Fruit fly (Drosophila melanogaster) whole organism, embryonic: ENCODE data around the gene CG14246.

Experiments used
- Abd-B ChIP-seq: fragments of 200-800 bp; sonication (Bioruptor generic); optimal IDR thresholded peaks from 2 replicates; lab custom pipeline; 2018; ENCODE audit warnings: missing biosample characterization, mild to moderate bottlenecking, missing genetic modification characterization, moderate library complexity
- Bgb ChIP-seq: fragments of 200-800 bp; sonication (Bioruptor generic); IDR thresholded peaks from 2 replicates; pipeline ENCODE4 v1.3.6; 2022; ENCODE audit warnings: missing biosample characterization, missing genetic modification characterization; ENCODE audit not compliant: partially characterized antibody
- BtbVII ChIP-seq: fragments of 200-800 bp; sonication (Bioruptor generic); optimal IDR thresholded peaks from 3 replicates; lab custom pipeline; 2017; ENCODE audit warnings: missing biosample characterization, mild to moderate bottlenecking, missing genetic modification characterization
- C15 ChIP-seq: fragments of 200-800 bp; sonication (Bioruptor generic); IDR thresholded peaks from 3 replicates; pipeline ENCODE4 v1.3.6; 2022; ENCODE audit warnings: missing biosample characterization, missing genetic modification characterization
- CG10321 ChIP-seq: fragments of 200-800 bp; sonication (Bioruptor generic); IDR thresholded peaks from 2 replicates; pipeline ENCODE4 v1.3.6; 2022; ENCODE audit warnings: missing biosample characterization, missing genetic modification characterization
- CG14050 ChIP-seq: fragments of 200-800 bp; sonication (Bioruptor generic); IDR thresholded peaks from 3 replicates; pipeline ENCODE4 v1.3.6; 2022; ENCODE audit warnings: missing biosample characterization, missing genetic modification characterization
- CG1647 ChIP-seq: fragments of 200-800 bp; sonication (Bioruptor generic); optimal IDR thresholded peaks from 3 replicates; lab custom pipeline; 2016; ENCODE audit warnings: missing biosample characterization, missing genetic modification characterization
- CG16779 ChIP-seq: fragments of 200-800 bp; sonication (Bioruptor generic); IDR thresholded peaks from 2 replicates; pipeline ENCODE4 v1.3.6; 2022; ENCODE audit warnings: missing biosample characterization, missing genetic modification characterization
- CG18262 ChIP-seq: fragments of 200-800 bp; optimal IDR thresholded peaks from 3 replicates; lab custom pipeline; 2019; ENCODE audit warnings: missing biosample characterization, mild to moderate bottlenecking, missing genetic modification characterization, moderate library complexity
- CG2129 ChIP-seq: fragments of 200-800 bp; sonication (Bioruptor generic); IDR thresholded peaks from 2 replicates; pipeline ENCODE4 v1.3.6; 2022; ENCODE audit warnings: missing biosample characterization, missing genetic modification characterization; ENCODE audit not compliant: partially characterized antibody
- CG31224 ChIP-seq: fragments of 200-800 bp; sonication (Bioruptor generic); IDR thresholded peaks from 2 replicates; pipeline ENCODE4 v1.3.6; 2022; ENCODE audit warnings: missing biosample characterization, missing genetic modification characterization
- CG32772 ChIP-seq: fragments of 200-800 bp; sonication (Bioruptor generic); IDR thresholded peaks from 2 replicates; pipeline ENCODE4 v1.3.6; 2022; ENCODE audit warnings: missing biosample characterization, missing genetic modification characterization
- CG33213 ChIP-seq: fragments of 200-800 bp; sonication (Bioruptor generic); optimal IDR thresholded peaks from 3 replicates; lab custom pipeline; 2016; ENCODE audit warnings: missing biosample characterization, missing genetic modification characterization
- CG6683 ChIP-seq: fragments of 200-800 bp; sonication (Bioruptor generic); optimal IDR thresholded peaks from 2 replicates; lab custom pipeline; 2017; ENCODE audit warnings: missing biosample characterization, mild to moderate bottlenecking, missing genetic modification characterization, missing genetic modification reagents
- CG7928 ChIP-seq: fragments of 200-800 bp; sonication (Bioruptor generic); optimal IDR thresholded peaks from 2 replicates; lab custom pipeline; 2017; ENCODE audit warnings: missing biosample characterization, mild to moderate bottlenecking, missing genetic modification characterization
- CG8478 ChIP-seq: fragments of >200 bp; optimal IDR thresholded peaks from 2 replicates; lab custom pipeline; 2018
- CkIIα-i1 ChIP-seq: fragments of 200-800 bp; sonication (Bioruptor generic); IDR thresholded peaks from 2 replicates; pipeline ENCODE4 v1.3.6; 2022; ENCODE audit warnings: missing biosample characterization, missing genetic modification characterization
- Drgx ChIP-seq: fragments of 200-800 bp; sonication (Bioruptor generic); IDR thresholded peaks from 2 replicates; pipeline ENCODE4 v1.3.6; 2022; ENCODE audit warnings: missing biosample characterization, missing genetic modification characterization
- HLH3B ChIP-seq: fragments of 200-800 bp; sonication (Bioruptor generic); IDR thresholded peaks from 2 replicates; pipeline ENCODE4 v1.3.6; 2022; ENCODE audit warnings: missing biosample characterization, missing genetic modification characterization
- Hr3 ChIP-seq: fragments of 200-800 bp; sonication (Bioruptor generic); optimal IDR thresholded peaks from 3 replicates; lab custom pipeline; 2016; ENCODE audit warnings: missing biosample characterization, missing genetic modification characterization
- Hsf ChIP-seq: fragments of 200-800 bp; sonication (Bioruptor generic); optimal IDR thresholded peaks from 3 replicates; lab custom pipeline; 2016; ENCODE audit warnings: missing biosample characterization, missing genetic modification characterization
- Lhr ChIP-seq: fragments of 200-800 bp; sonication (Bioruptor generic); optimal IDR thresholded peaks from 3 replicates; lab custom pipeline; 2017; ENCODE audit warnings: mild to moderate bottlenecking, missing biosample characterization, missing genetic modification reagents, missing genetic modification characterization
- Meics ChIP-seq: fragments of 200-800 bp; sonication (Bioruptor generic); optimal IDR thresholded peaks from 2 replicates; lab custom pipeline; 2017; ENCODE audit warnings: missing biosample characterization, mild to moderate bottlenecking, missing genetic modification characterization
- Mes4 ChIP-seq: fragments of 200-800 bp; sonication (Bioruptor generic); optimal IDR thresholded peaks from 2 replicates; lab custom pipeline; 2016; ENCODE audit warnings: missing biosample characterization, missing genetic modification characterization
- NC2α ChIP-seq: fragments of 200-800 bp; sonication (Bioruptor generic); optimal IDR thresholded peaks from 2 replicates; lab custom pipeline; 2016; ENCODE audit warnings: missing biosample characterization, missing genetic modification characterization
- NK7.1 ChIP-seq: fragments of 200-800 bp; sonication (Bioruptor generic); optimal IDR thresholded peaks from 3 replicates; lab custom pipeline; 2016; ENCODE audit warnings: missing biosample characterization, missing genetic modification characterization
- Neu2 ChIP-seq: fragments of 200-800 bp; sonication (Bioruptor generic); optimal IDR thresholded peaks from 3 replicates; lab custom pipeline; 2016; ENCODE audit warnings: missing biosample characterization, missing genetic modification characterization, borderline replicate concordance
- Nf-YB ChIP-seq: fragments of 200-800 bp; sonication (Bioruptor generic); optimal IDR thresholded peaks from 3 replicates; lab custom pipeline; 2019; ENCODE audit warnings: missing biosample characterization, mild to moderate bottlenecking, missing genetic modification characterization, moderate library complexity
- NfI ChIP-seq: fragments of 200-800 bp; sonication (Bioruptor generic); optimal IDR thresholded peaks from 3 replicates; lab custom pipeline; 2018; ENCODE audit warnings: missing biosample characterization, mild to moderate bottlenecking, missing genetic modification characterization, moderate library complexity
- Stat92E ChIP-seq, 3 experiments: fragments of >200 bp in 2 of 3; fragments of 200-800 bp in 1 of 3; sonication (Bioruptor generic) in 1 of 3; optimal IDR thresholded peaks; 2 replicates each; lab custom pipeline; 2017 to 2019; ENCODE audit warnings: missing biosample characterization in 3 of 3, missing genetic modification characterization in 3 of 3, mild to moderate bottlenecking in 1 of 3, moderate library complexity in 1 of 3
- caup ChIP-seq: fragments of 200-800 bp; sonication (Bioruptor generic); optimal IDR thresholded peaks from 3 replicates; lab custom pipeline; 2017; ENCODE audit warnings: missing biosample characterization, mild to moderate bottlenecking, missing genetic modification characterization, moderate library complexity; ENCODE audit not compliant: severe bottlenecking
- cwo ChIP-seq: fragments of 200-800 bp; sonication (Bioruptor generic); optimal IDR thresholded peaks from 3 replicates; lab custom pipeline; 2017; ENCODE audit warnings: missing biosample characterization, missing genetic modification characterization, mild to moderate bottlenecking, moderate library complexity, missing genetic modification reagents
- da ChIP-seq: fragments of 200-800 bp; sonication (Bioruptor generic); optimal IDR thresholded peaks from 2 replicates; lab custom pipeline; 2016; ENCODE audit warnings: missing biosample characterization, missing genetic modification characterization
- dpn ChIP-seq, 2 experiments: fragments of 200-800 bp; sonication (Bioruptor generic); optimal IDR thresholded peaks; 3 replicates each; lab custom pipeline; 2016; ENCODE audit warnings: missing biosample characterization in 2 of 2, missing genetic modification characterization in 2 of 2
- eyg ChIP-seq: fragments of 200-800 bp; sonication (Bioruptor generic); optimal IDR thresholded peaks from 3 replicates; lab custom pipeline; 2016; ENCODE audit warnings: missing biosample characterization, missing genetic modification characterization
- fd102C ChIP-seq: fragments of 200-800 bp; sonication (Bioruptor generic); optimal IDR thresholded peaks from 2 replicates; lab custom pipeline; 2018; ENCODE audit warnings: missing biosample characterization, mild to moderate bottlenecking, missing genetic modification characterization, moderate library complexity
- fd96Cb ChIP-seq: fragments of 200-800 bp; sonication (Bioruptor generic); optimal IDR thresholded peaks from 2 replicates; lab custom pipeline; 2018; ENCODE audit warnings: missing biosample characterization, mild to moderate bottlenecking, missing genetic modification characterization, moderate library complexity
- inv ChIP-seq: fragments of 200-800 bp; sonication (Bioruptor generic); IDR thresholded peaks from 2 replicates; pipeline ENCODE4 v1.3.6; 2022; ENCODE audit warnings: missing biosample characterization, missing genetic modification characterization; ENCODE audit not compliant: partially characterized antibody
- jing ChIP-seq: fragments of 200-800 bp; sonication (Bioruptor generic); optimal IDR thresholded peaks from 2 replicates; lab custom pipeline; 2018; ENCODE audit warnings: missing biosample characterization, mild to moderate bottlenecking, missing genetic modification characterization
- lab ChIP-seq: fragments of 200-800 bp; sonication (Bioruptor generic); optimal IDR thresholded peaks from 3 replicates; lab custom pipeline; 2017; ENCODE audit warnings: missing biosample characterization, missing genetic modification characterization, mild to moderate bottlenecking, moderate library complexity, missing genetic modification reagents
- lmd ChIP-seq: fragments of 200-800 bp; sonication (Bioruptor generic); IDR thresholded peaks from 2 replicates; pipeline ENCODE4 v1.3.6; 2022; ENCODE audit warnings: missing biosample characterization, missing genetic modification characterization
- peb ChIP-seq: fragments of 200-800 bp; sonication (Bioruptor generic); IDR thresholded peaks from 2 replicates; pipeline ENCODE4 v1.3.6; 2022; ENCODE audit warnings: missing biosample characterization, missing genetic modification characterization
- prd ChIP-seq, 3 experiments: fragments of >200 bp in 2 of 3; fragments of 200-800 bp in 1 of 3; sonication (Bioruptor generic) in 1 of 3; optimal IDR thresholded peaks in 2 of 3; IDR thresholded peaks in 1 of 3; 2 replicates in 2 of 3; 3 replicates in 1 of 3; pipeline versions ENCODE4 v1.3.6 to Lab custom; 2017 to 2022; ENCODE audit warnings: missing biosample characterization in 1 of 3, missing genetic modification characterization in 1 of 3
- rib ChIP-seq: fragments of 200-800 bp; sonication (Bioruptor generic); IDR thresholded peaks from 2 replicates; pipeline ENCODE4 v1.3.6; 2022; ENCODE audit warnings: missing biosample characterization, missing genetic modification characterization
- schlank ChIP-seq: fragments of 200-800 bp; sonication (Bioruptor generic); optimal IDR thresholded peaks from 2 replicates; lab custom pipeline; 2018; ENCODE audit warnings: missing biosample characterization, mild to moderate bottlenecking, missing genetic modification characterization
- sisA ChIP-seq: fragments of 200-800 bp; sonication (Bioruptor generic); IDR thresholded peaks from 2 replicates; pipeline ENCODE4 v1.3.6; 2022; ENCODE audit warnings: missing biosample characterization, missing genetic modification characterization
- stwl ChIP-seq: fragments of 200-800 bp; sonication (Bioruptor generic); optimal IDR thresholded peaks from 3 replicates; lab custom pipeline; 2018; ENCODE audit warnings: missing biosample characterization, mild to moderate bottlenecking, missing genetic modification characterization, moderate library complexity
- sug ChIP-seq: fragments of 200-800 bp; optimal IDR thresholded peaks from 2 replicates; lab custom pipeline; 2019; ENCODE audit warnings: missing biosample characterization, mild to moderate bottlenecking, missing genetic modification characterization, moderate library complexity
- toy ChIP-seq: fragments of 200-800 bp; sonication (Bioruptor generic); IDR thresholded peaks from 2 replicates; pipeline ENCODE4 v1.3.6; 2022; ENCODE audit warnings: missing biosample characterization, missing genetic modification characterization
- unpg ChIP-seq: fragments of 200-800 bp; sonication (Bioruptor generic); optimal IDR thresholded peaks from 3 replicates; lab custom pipeline; 2018; ENCODE audit warnings: missing biosample characterization, mild to moderate bottlenecking, missing genetic modification characterization, moderate library complexity

Gene CG14246

dm6 chr3R:26714109-26714576, 13.0 kb upstream of the CG14246 start, which contains the start of gene amon (continued):
- TF ChIP-seq CG1647 (peak; percentile 98), CG14050 (peak; percentile 98), toy (GFP tag; lab: Robert Waterston, UW) (peak; percentile 97), da (GFP tag; lab: Kevin White, UChicago) (peak; percentile 97), NfI (GFP tag; lab: Kevin White, UChicago) (peak; percentile 99), jing (GFP tag; lab: Kevin White, UChicago) (peak; percentile 97), Drgx (peak; percentile 98), dpn (GFP tag; optimal IDR thresholded peaks at IDR 0.05; lab: Kevin White, UChicago) (peak; percentile 99), fd96Cb (tag; lab: Kevin White, UChicago) (peak; percentile 96), cwo (GFP tag; lab: Kevin White, UChicago) (peak; percentile 98), lab (GFP tag; lab: Kevin White, UChicago) (peak; percentile 100), C15 (GFP tag; lab: Robert Waterston, UW) (peak; percentile 98), rib (GFP tag; lab: Robert Waterston, UW) (peak; percentile 99), NC2α (GFP tag; lab: Kevin White, UChicago) (peak; percentile 94), CG8478 (lab: Kevin White, UChicago) (no peak), caup (GFP tag; lab: Kevin White, UChicago) (peak; percentile 100), CG32772 (GFP tag; lab: Robert Waterston, UW) (peak; percentile 98), Nf-YB (GFP tag; lab: Kevin White, UChicago) (peak; percentile 79), CG18262 (tag; lab: Kevin White, UChicago) (peak; percentile 88), CG2129 (GFP tag; lab: Robert Waterston, UW) (no peak), BtbVII (GFP tag; lab: Kevin White, UChicago) (peak; percentile 99), Abd-B (GFP tag; lab: Kevin White, UChicago) (peak; percentile 99), CG6683 (GFP tag; lab: Kevin White, UChicago) (peak; percentile 99), CG7928 (GFP tag; lab: Kevin White, UChicago) (peak; percentile 83), lmd (peak; percentile 99), inv (GFP tag; lab: Robert Waterston, UW) (no peak), CG16779 (peak; percentile 98), Meics (GFP tag; lab: Kevin White, UChicago) (peak; percentile 99), sug (peak; percentile 98), Lhr (GFP tag; lab: Kevin White, UChicago) (peak; percentile 73), CG33213 (peak; percentile 98), CkIIα-i1 (GFP tag; lab: Robert Waterston, UW) (peak; percentile 97), Mes4 (GFP tag; lab: Kevin White, UChicago) (peak; percentile 95), peb (GFP tag; lab: Robert Waterston, UW) (peak; percentile 96), CG31224 (GFP tag; lab: Robert Waterston, UW) (peak; percentile 97), unpg (peak; percentile 98), Stat92E (GFP tag; optimal IDR thresholded peaks at IDR 0.05; lab: Kevin White, UChicago) (no peak), schlank (peak; percentile 99), eyg (GFP tag; lab: Kevin White, UChicago) (peak; percentile 99), Hr3 (GFP tag; lab: Kevin White, UChicago) (peak; percentile 97), fd102C (GFP tag; lab: Kevin White, UChicago) (peak; percentile 16), Bgb (GFP tag; lab: Robert Waterston, UW) (peak; percentile 31; the same call in 1 of the 2 replicates), HLH3B (peak; percentile 98), stwl (tag; lab: Kevin White, UChicago) (no peak), Neu2 (GFP tag; lab: Kevin White, UChicago) (peak; percentile 87), prd (optimal IDR thresholded peaks at IDR 0.05; lab: Kevin White, UChicago) (no peak), prd (GFP tag; IDR thresholded peaks at IDR 0.05; lab: Robert Waterston, UW) (peak; percentile 99), Hsf (GFP tag; lab: Kevin White, UChicago) (peak; percentile 98), sisA (GFP tag; lab: Robert Waterston, UW) (peak; percentile 99), NK7.1 (GFP tag; lab: Kevin White, UChicago) (peak; percentile 98), CG10321 (GFP tag; lab: Robert Waterston, UW) (peak; percentile 84)
